Worm (Caenorhabditis elegans): Measurements from ENCODE around the gene srw-121.

- TF ChIP-seq attf-3 (GFP tag; conservative IDR thresholded peaks at IDR 0.05) (no peak), sdz-38 (tag; optimal IDR thresholded peaks at IDR 0.05) (no peak), C06A6.2 (GFP tag; conservative IDR thresholded peaks at IDR 0.05) (no peak), unc-62 (GFP tag; optimal IDR thresholded peaks at IDR 0.05) (no peak), ztf-28 (GFP tag; IDR thresholded peaks at IDR 0.05) (no peak), madf-10 (tag; optimal IDR thresholded peaks at IDR 0.05) (no peak), lsy-27 (tag; optimal IDR thresholded peaks at IDR 0.05; ENCODE audit: borderline replicate concordance, insufficient read depth) (no peak), egrh-3 (GFP tag; IDR thresholded peaks at IDR 0.05) (no peak), nhr-90 (tag; optimal IDR thresholded peaks at IDR 0.05) (no peak), ccch-3 (GFP tag; optimal IDR thresholded peaks at IDR 0.05) (no peak), lin-26 (GFP tag; IDR thresholded peaks at IDR 0.05) (no peak), hlh-12 (tag; optimal IDR thresholded peaks at IDR 0.05) (no peak), ama-1 (optimal IDR thresholded peaks at IDR 0.05) (no peak), ama-1 (GFP tag; optimal IDR thresholded peaks at IDR 0.05) (no peak)
These were observed 2.4 kb upstream of the srw-121 start, which contains the start of gene srw-115 for ce11 chrV:2993816-2994215.

Measured in whole organism, young adult.